Worm (Caenorhabditis elegans) whole organism, late embryonic: ENCODE data around the gene C14B9.2.

Experiments used
- T23F11.4 ChIP-seq: fragments of 200-800 bp; sonication (Bioruptor generic); optimal IDR thresholded peaks from 2 replicates; lab custom pipeline; 2018; ENCODE audit warnings: mild to moderate bottlenecking, missing genetic modification characterization, missing compliant biosample characterization
- ahr-1 ChIP-seq: sonication (generic microtip); optimal IDR thresholded peaks from 2 replicates; lab custom pipeline; 2016; ENCODE audit warnings: missing genetic modification characterization, missing compliant biosample characterization
- ceh-30 ChIP-seq: fragments of 150-350 bp; optimal IDR thresholded peaks from 2 replicates; lab custom pipeline; 2014; ENCODE audit warnings: missing biosample characterization, missing genetic modification characterization
- dmd-4 ChIP-seq: sonication (generic microtip); optimal IDR thresholded peaks from 2 replicates; lab custom pipeline; 2016; ENCODE audit warnings: borderline replicate concordance, missing genetic modification characterization, missing compliant biosample characterization
- elt-2 ChIP-seq: sonication (generic microtip); optimal IDR thresholded peaks from 2 replicates; lab custom pipeline; 2016; ENCODE audit warnings: missing genetic modification reagents, missing genetic modification characterization, missing compliant biosample characterization
- ets-4 ChIP-seq: sonication (generic microtip); optimal IDR thresholded peaks from 2 replicates; lab custom pipeline; 2016; ENCODE audit warnings: missing genetic modification characterization, missing compliant biosample characterization
- fkh-6 ChIP-seq: sonication (generic microtip); optimal IDR thresholded peaks from 2 replicates; lab custom pipeline; 2016; ENCODE audit warnings: missing genetic modification characterization, missing compliant biosample characterization
- gmeb-2 ChIP-seq: sonication (generic microtip); optimal IDR thresholded peaks from 2 replicates; lab custom pipeline; 2016; ENCODE audit warnings: missing genetic modification characterization, inconsistent platforms, missing compliant biosample characterization
- nhr-11 ChIP-seq: fragments of 150-350 bp; optimal IDR thresholded peaks from 2 replicates; lab custom pipeline; 2014; ENCODE audit warnings: missing biosample characterization, missing genetic modification characterization
- sox-4 ChIP-seq: sonication (generic microtip); optimal IDR thresholded peaks from 2 replicates; lab custom pipeline; 2017; ENCODE audit warnings: mild to moderate bottlenecking, missing genetic modification characterization, inconsistent platforms, missing compliant biosample characterization
- unc-3 ChIP-seq, 2 experiments: fragments of 200-800 bp in 1 of 2; sonication (Bioruptor generic) in 1 of 2; sonication (generic microtip) in 1 of 2; conservative IDR thresholded peaks in 1 of 2; optimal IDR thresholded peaks in 1 of 2; 2 replicates each; pipeline versions ENCODE4 v1.3.6 to Lab custom; 2016 to 2022; ENCODE audit warnings: missing compliant biosample characterization in 2 of 2, missing genetic modification characterization in 2 of 2, missing genetic modification reagents in 1 of 2

DNA sequence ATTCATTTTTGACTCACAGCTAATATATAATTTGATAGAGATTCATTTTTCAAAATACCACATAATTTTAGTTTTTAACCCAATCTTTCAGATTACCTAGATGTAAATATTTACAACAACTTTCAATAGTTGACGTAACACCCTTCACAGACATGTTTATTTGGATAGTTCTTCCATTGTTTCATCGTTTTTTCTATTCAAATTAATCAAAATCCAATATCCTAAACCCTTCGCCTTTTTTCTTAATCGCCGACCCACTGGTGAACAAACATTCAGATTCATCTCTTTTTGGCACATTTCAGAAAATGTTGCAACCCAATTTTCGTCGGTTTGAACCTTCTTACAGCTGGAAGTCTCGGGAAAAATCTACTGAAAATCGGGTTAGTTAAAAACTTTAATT is 34.4 kb upstream of the C14B9.2 start, which contains the start of gene K06H7.1:
- TF ChIP-seq nhr-11 (tag; lab: Kevin White, UChicago) (no peak), unc-3 (GFP tag; conservative IDR thresholded peaks at IDR 0.05; lab: Robert Waterston, UW) (no peak), unc-3 (tag; optimal IDR thresholded peaks at IDR 0.05; lab: Kevin White, UChicago) (no peak), dmd-4 (no peak), ahr-1 (no peak), T23F11.4 (no peak), elt-2 (tag; lab: Kevin White, UChicago) (no peak), gmeb-2 (tag; lab: Kevin White, UChicago) (no peak), ets-4 (no peak), fkh-6 (tag; lab: Kevin White, UChicago) (no peak), ceh-30 (tag; lab: Kevin White, UChicago) (no peak), sox-4 (tag; lab: Kevin White, UChicago) (no peak)
